Worm (Caenorhabditis elegans) whole organism, L4 larva: Measurements from ENCODE around the gene mam-6.

Source experiments
- F44E2.7 ChIP-seq: fragments of 200-800 bp; sonication (Bioruptor generic); IDR thresholded peaks from 2 replicates; pipeline ENCODE4 v2.1.2; 2022; ENCODE audit warnings: missing genetic modification characterization, missing compliant biosample characterization
- Y105C5A.15 ChIP-seq: fragments of 200-800 bp; sonication (Bioruptor generic); IDR thresholded peaks from 2 replicates; pipeline ENCODE4 v1.3.6; 2022; ENCODE audit warnings: missing genetic modification characterization, missing compliant biosample characterization
- ZK546.5 ChIP-seq, 2 experiments: sonication (generic microtip); optimal IDR thresholded peaks; 2 replicates each; lab custom pipeline; 2017; ENCODE audit warnings: missing biosample characterization in 2 of 2, missing genetic modification characterization in 2 of 2
- aha-1 ChIP-seq: fragments of 150-350 bp; peaks from one replicate; lab custom pipeline; 2014; ENCODE audit warnings: missing biosample characterization, missing genetic modification characterization
- ama-1 ChIP-seq: fragments of 150-350 bp; optimal IDR thresholded peaks from 2 replicates; lab custom pipeline; 2014; ENCODE audit warnings: inconsistent platforms, mixed read lengths
- attf-4 ChIP-seq: sonication (generic microtip); optimal IDR thresholded peaks from 3 replicates; lab custom pipeline; 2017; ENCODE audit warnings: missing biosample characterization, missing genetic modification characterization
- ceh-28 ChIP-seq: fragments of 150-350 bp; optimal IDR thresholded peaks from 2 replicates; lab custom pipeline; 2014; ENCODE audit warnings: missing biosample characterization, missing genetic modification reagents, missing genetic modification characterization
- ces-1 ChIP-seq: fragments of 150-350 bp; sonication (generic microtip); optimal IDR thresholded peaks from 4 replicates; lab custom pipeline; 2014; ENCODE audit warnings: missing biosample characterization, missing genetic modification reagents, missing genetic modification characterization
- ctbp-1 ChIP-seq: fragments of 200-800 bp; sonication (Bioruptor generic); IDR thresholded peaks from 2 replicates; pipeline ENCODE4 v1.3.6; 2022; ENCODE audit warnings: missing genetic modification reagents, missing genetic modification characterization, missing compliant biosample characterization
- daf-12 ChIP-seq: fragments of 150-350 bp; optimal IDR thresholded peaks from 2 replicates; lab custom pipeline; 2014; ENCODE audit warnings: missing biosample characterization, missing genetic modification reagents, missing genetic modification characterization
- daf-19 ChIP-seq: fragments of 200-800 bp; sonication (Bioruptor generic); conservative IDR thresholded peaks from 2 replicates; pipeline ENCODE4 v1.3.6; 2022; ENCODE audit warnings: missing genetic modification characterization, missing compliant biosample characterization
- fos-1 ChIP-seq: fragments of 150-350 bp; optimal IDR thresholded peaks from 2 replicates; lab custom pipeline; 2014; ENCODE audit warnings: missing biosample characterization, missing genetic modification characterization
- gei-8 ChIP-seq: fragments of 200-800 bp; sonication (Bioruptor generic); optimal IDR thresholded peaks from 2 replicates; lab custom pipeline; 2018; ENCODE audit warnings: mild to moderate bottlenecking, missing genetic modification characterization, missing compliant biosample characterization
- hlh-30 ChIP-seq: sonication (generic microtip); optimal IDR thresholded peaks from 2 replicates; lab custom pipeline; 2017; ENCODE audit warnings: antibody characterized with exemption, mild to moderate bottlenecking, missing genetic modification characterization, missing compliant biosample characterization; ENCODE audit not compliant: insufficient read depth
- hmg-1.1 ChIP-seq: fragments of 200-800 bp; sonication (Bioruptor generic); IDR thresholded peaks from 2 replicates; pipeline ENCODE4 v1.3.6; 2022; ENCODE audit warnings: missing genetic modification reagents, missing genetic modification characterization, missing compliant biosample characterization
- lir-3 ChIP-seq: sonication (generic microtip); optimal IDR thresholded peaks from 2 replicates; lab custom pipeline; 2016; ENCODE audit warnings: mild to moderate bottlenecking, missing genetic modification characterization, missing compliant biosample characterization
- madf-5 ChIP-seq, 2 experiments: fragments of 200-800 bp; sonication (Bioruptor generic); IDR thresholded peaks; 2 replicates each; pipeline ENCODE4 v1.3.6; 2022; ENCODE audit warnings: missing compliant biosample characterization in 2 of 2, missing genetic modification characterization in 2 of 2
- mdt-29 ChIP-seq: fragments of 200-800 bp; sonication (Bioruptor generic); IDR thresholded peaks from 2 replicates; pipeline ENCODE4 v1.3.6; 2022; ENCODE audit warnings: missing genetic modification reagents, missing genetic modification characterization, missing compliant biosample characterization
- nhr-25 ChIP-seq: sonication (generic microtip); optimal IDR thresholded peaks from 2 replicates; lab custom pipeline; 2017; ENCODE audit warnings: missing genetic modification characterization, mild to moderate bottlenecking, missing compliant biosample characterization, antibody characterized with exemption, moderate library complexity, borderline replicate concordance; ENCODE audit not compliant: insufficient read depth
- nhr-48 ChIP-seq: sonication (generic microtip); optimal IDR thresholded peaks from 2 replicates; lab custom pipeline; 2016; ENCODE audit warnings: mild to moderate bottlenecking, missing genetic modification characterization, missing compliant biosample characterization
- nhr-76 ChIP-seq: fragments of 150-350 bp; optimal IDR thresholded peaks from 2 replicates; lab custom pipeline; 2014; ENCODE audit warnings: missing biosample characterization, missing genetic modification characterization
- set-16 ChIP-seq: fragments of 200-800 bp; sonication (Bioruptor generic); IDR thresholded peaks from 2 replicates; pipeline ENCODE4 v1.3.6; 2022; ENCODE audit warnings: missing genetic modification reagents, missing genetic modification characterization, missing compliant biosample characterization
- skn-1 ChIP-seq: fragments of 150-350 bp; optimal IDR thresholded peaks from 2 replicates; lab custom pipeline; 2014; ENCODE audit warnings: missing biosample characterization, missing genetic modification characterization
- spr-1 ChIP-seq: sonication (generic microtip); optimal IDR thresholded peaks from 2 replicates; lab custom pipeline; 2016; ENCODE audit warnings: mild to moderate bottlenecking, missing genetic modification characterization, missing compliant biosample characterization
- unc-62 ChIP-seq, 3 experiments: fragments of 150-350 bp in 1 of 3; sonication (generic microtip); optimal IDR thresholded peaks in 2 of 3; peaks in 1 of 3; 1 replicate in 1 of 3; 2 replicates in 2 of 3; lab custom pipeline; 2014 to 2017; ENCODE audit warnings: missing biosample characterization in 3 of 3, missing genetic modification characterization in 3 of 3, missing genetic modification reagents in 3 of 3, missing genotype in 1 of 3
- vab-7 ChIP-seq: fragments of 200-800 bp; sonication (Bioruptor generic); IDR thresholded peaks from 2 replicates; pipeline ENCODE4 v1.3.6; 2022; ENCODE audit warnings: missing genetic modification reagents, missing genetic modification characterization, missing compliant biosample characterization
- zfp-2 ChIP-seq: sonication (generic microtip); optimal IDR thresholded peaks from 2 replicates; lab custom pipeline; 2016; ENCODE audit warnings: mild to moderate bottlenecking, missing genetic modification characterization, missing compliant biosample characterization
- zfp-3 ChIP-seq: fragments of 200-800 bp; sonication (Bioruptor generic); conservative IDR thresholded peaks from 2 replicates; pipeline ENCODE4 v1.3.6; 2022; ENCODE audit warnings: missing genetic modification reagents, missing genetic modification characterization, missing compliant biosample characterization
- zip-11 ChIP-seq: fragments of 200-800 bp; sonication (Bioruptor generic); IDR thresholded peaks from 2 replicates; pipeline ENCODE4 v1.3.6; 2022; ENCODE audit warnings: missing genetic modification characterization, missing compliant biosample characterization

The mam-6 gene

ce11 chrX:15070137-15070536 is 995 bp upstream of the mam-6 start:
- TF ChIP-seq skn-1 (no peak), ZK546.5 (tag; optimal IDR thresholded peaks at IDR 0.05; lab: Kevin White, UChicago) (no peak), set-16 (peak; percentile 80), aha-1 (tag; lab: Kevin White, UChicago) (no peak)

ce11 chrX:15060303-15060702 is 8.8 kb downstream of the mam-6 start, which contains the start of gene fbxa-96:
TSS of gene fbxa-96 (minus strand) at chrX:15060403.
- TF ChIP-seq nhr-76 (no peak), ctbp-1 (GFP tag; lab: Robert Waterston, UW) (no peak), aha-1 (tag; lab: Kevin White, UChicago) (peak; percentile 9), mdt-29 (no peak)

- TF ChIP-seq spr-1 (tag; lab: Kevin White, UChicago) (no peak), unc-62 (GFP tag; optimal IDR thresholded peaks at IDR 0.05 in 1 of 2; lab: Kevin White, UChicago) (peak in 1 of 2 experiments; percentile 14), unc-62 (tag; optimal IDR thresholded peaks at IDR 0.05; lab: Kevin White, UChicago) (no peak), fos-1 (tag; lab: Kevin White, UChicago) (no peak), nhr-48 (tag; lab: Kevin White, UChicago) (no peak), aha-1 (tag; lab: Kevin White, UChicago) (peak; percentile 97)
Measured at ce11 chrX:15057900-15058299, 11.2 kb downstream of the mam-6 start.

ce11 chrX:15056737-15057136 is 12.4 kb downstream of the mam-6 start, which contains the start of gene H03G16.5:
TSS of gene H03G16.5 (minus strand) at chrX:15056837.
- TF ChIP-seq ces-1 (GFP tag; lab: Kevin White, UChicago) (no peak), nhr-25 (tag; lab: Kevin White, UChicago) (no peak), zfp-2 (tag; lab: Kevin White, UChicago) (no peak), vab-7 (GFP tag; lab: Robert Waterston, UW) (no peak), zip-11 (GFP tag; lab: Robert Waterston, UW) (no peak), F44E2.7 (no peak), hmg-1.1 (GFP tag; lab: Robert Waterston, UW) (no peak)

- TF ChIP-seq madf-5 (GFP tag; IDR thresholded peaks at IDR 0.05; lab: Robert Waterston, UW) (no peak), zfp-3 (GFP tag; lab: Robert Waterston, UW) (no peak), ama-1 (lab: Kevin White, UChicago) (no peak), attf-4 (tag; lab: Kevin White, UChicago) (no peak), daf-12 (tag; lab: Kevin White, UChicago) (no peak), hlh-30 (no peak), zip-11 (GFP tag; lab: Robert Waterston, UW) (no peak), ceh-28 (tag; lab: Kevin White, UChicago) (no peak), lir-3 (tag; lab: Kevin White, UChicago) (no peak), ces-1 (GFP tag; lab: Kevin White, UChicago) (no peak), gei-8 (GFP tag; lab: Kevin White, UChicago) (no peak)
Measured at ce11 chrX:15055914-15056313, 13.2 kb downstream of the mam-6 start, which contains the start of gene H03G16.7. TSS of gene H03G16.7 (minus strand) at chrX:15056014.

ce11 chrX:15053223-15053933 is 15.8 kb downstream of the mam-6 start, which contains the start of gene H03G16.1:
TSS of gene H03G16.1 (plus strand) at chrX:15053883.
- no peak for TF ChIP-seq Y105C5A.15 (GFP tag; lab: Robert Waterston, UW)
- TF ChIP-seq daf-19 (GFP tag; lab: Robert Waterston, UW) = no peak
- TF ChIP-seq unc-62 (GFP tag; optimal IDR thresholded peaks at IDR 0.05 in 1 of 2; lab: Kevin White, UChicago) = peak in 1 of 2 experiments; percentile 92
- no peak for TF ChIP-seq unc-62 (tag; optimal IDR thresholded peaks at IDR 0.05; lab: Kevin White, UChicago)
- TF ChIP-seq, all 104 proteins: peak for 1
